Fruit fly (Drosophila melanogaster) whole organism, prepupa: ENCODE results near the gene Dyro.

Source experiments
- Blimp-1 ChIP-seq: fragments of 200-800 bp; sonication (Bioruptor generic); optimal IDR thresholded peaks from 3 replicates; lab custom pipeline; 2017; ENCODE audit warnings: missing biosample characterization, missing genetic modification characterization, mild to moderate bottlenecking, moderate library complexity, missing genetic modification reagents
- CG10631 ChIP-seq: fragments of 200-800 bp; sonication (Bioruptor generic); optimal IDR thresholded peaks from 2 replicates; lab custom pipeline; 2016; ENCODE audit warnings: missing biosample characterization, missing genetic modification characterization
- CG10669 ChIP-seq: fragments of 200-800 bp; sonication (Bioruptor generic); optimal IDR thresholded peaks from 3 replicates; lab custom pipeline; 2018; ENCODE audit warnings: missing biosample characterization, mild to moderate bottlenecking, missing genetic modification characterization, moderate library complexity
- CG11294 ChIP-seq: fragments of 200-800 bp; sonication (Bioruptor generic); IDR thresholded peaks from 2 replicates; pipeline ENCODE4 v1.3.6; 2022; ENCODE audit warnings: missing biosample characterization, missing genetic modification characterization
- CG11762 ChIP-seq: fragments of 200-800 bp; sonication (Bioruptor generic); optimal IDR thresholded peaks from 3 replicates; lab custom pipeline; 2016; ENCODE audit warnings: missing biosample characterization, missing genetic modification characterization; ENCODE audit not compliant: insufficient read depth
- CG15336 ChIP-seq: fragments of 200-800 bp; sonication (Bioruptor generic); IDR thresholded peaks from 2 replicates; pipeline ENCODE4 v1.3.6; 2022; ENCODE audit warnings: missing biosample characterization, missing genetic modification characterization
- CG1621 ChIP-seq: fragments of 200-800 bp; sonication (Bioruptor generic); optimal IDR thresholded peaks from 3 replicates; lab custom pipeline; 2018; ENCODE audit warnings: missing biosample characterization, mild to moderate bottlenecking, missing genetic modification characterization
- CG16779 ChIP-seq: fragments of 200-800 bp; sonication (Bioruptor generic); optimal IDR thresholded peaks from 3 replicates; lab custom pipeline; 2017; ENCODE audit warnings: missing biosample characterization, mild to moderate bottlenecking, missing genetic modification characterization
- CG31627 ChIP-seq: fragments of 200-800 bp; sonication (Bioruptor generic); optimal IDR thresholded peaks from 3 replicates; lab custom pipeline; 2016; ENCODE audit warnings: missing biosample characterization, missing genetic modification characterization
- CG32006 ChIP-seq: fragments of 200-800 bp; sonication (Bioruptor generic); optimal IDR thresholded peaks from 3 replicates; lab custom pipeline; 2017; ENCODE audit warnings: missing biosample characterization, mild to moderate bottlenecking, missing genetic modification characterization
- CG3919 ChIP-seq: fragments of 200-800 bp; sonication (Bioruptor generic); optimal IDR thresholded peaks from 3 replicates; lab custom pipeline; 2016; ENCODE audit warnings: missing biosample characterization, missing genetic modification characterization
- CG4318 ChIP-seq: fragments of 200-800 bp; sonication (Bioruptor generic); optimal IDR thresholded peaks from 3 replicates; lab custom pipeline; 2017; ENCODE audit warnings: missing biosample characterization, mild to moderate bottlenecking, missing genetic modification characterization
- CG6163 ChIP-seq: fragments of 200-800 bp; sonication (Bioruptor generic); IDR thresholded peaks from 3 replicates; pipeline ENCODE4 v1.3.6; 2022; ENCODE audit warnings: missing biosample characterization, missing genetic modification characterization
- CG6276 ChIP-seq: fragments of 200-800 bp; sonication (Bioruptor generic); optimal IDR thresholded peaks from 2 replicates; lab custom pipeline; 2017; ENCODE audit warnings: missing biosample characterization, mild to moderate bottlenecking, missing genetic modification characterization
- CG6792 ChIP-seq: fragments of 200-800 bp; sonication (Bioruptor generic); optimal IDR thresholded peaks from 3 replicates; lab custom pipeline; 2016; ENCODE audit warnings: missing biosample characterization, missing genetic modification characterization
- CG6808 ChIP-seq: fragments of 200-800 bp; sonication (Bioruptor generic); optimal IDR thresholded peaks from 3 replicates; lab custom pipeline; 2017; ENCODE audit warnings: missing biosample characterization, missing genetic modification characterization, mild to moderate bottlenecking, moderate library complexity, missing genetic modification reagents
- CG6854 ChIP-seq: fragments of 200-800 bp; sonication (Bioruptor generic); optimal IDR thresholded peaks from 2 replicates; lab custom pipeline; 2017; ENCODE audit warnings: missing biosample characterization, mild to moderate bottlenecking, missing genetic modification characterization
- CG8319 ChIP-seq: fragments of 200-800 bp; sonication (Bioruptor generic); optimal IDR thresholded peaks from 3 replicates; lab custom pipeline; 2016; ENCODE audit warnings: missing biosample characterization, missing genetic modification characterization
- CG8632 ChIP-seq: fragments of 200-800 bp; sonication (Bioruptor generic); optimal IDR thresholded peaks from 3 replicates; lab custom pipeline; 2016; ENCODE audit warnings: missing biosample characterization, missing genetic modification characterization
- Eip75B ChIP-seq: fragments of 200-800 bp; sonication (Bioruptor generic); optimal IDR thresholded peaks from 3 replicates; lab custom pipeline; 2016; ENCODE audit warnings: missing biosample characterization, missing genetic modification characterization
- Eip78C ChIP-seq: fragments of 200-800 bp; sonication (Bioruptor generic); peaks from one replicate; lab custom pipeline; 2016; ENCODE audit warnings: missing biosample characterization, missing genetic modification characterization
- Eip93F ChIP-seq: fragments of 200-800 bp; sonication (Bioruptor generic); optimal IDR thresholded peaks from 2 replicates; lab custom pipeline; 2016; ENCODE audit warnings: missing biosample characterization, mild to moderate bottlenecking, missing genetic modification characterization
- Gug ChIP-seq: fragments of 200-800 bp; sonication (Bioruptor generic); IDR thresholded peaks from 2 replicates; pipeline ENCODE4 v1.3.6; 2022; ENCODE audit warnings: missing biosample characterization, missing genetic modification characterization
- Hr38 ChIP-seq: sonication (Bioruptor generic); optimal IDR thresholded peaks from 2 replicates; lab custom pipeline; 2016; ENCODE audit warnings: missing biosample characterization, missing genetic modification characterization
- Hr39 ChIP-seq: fragments of 200-800 bp; sonication (Bioruptor generic); optimal IDR thresholded peaks from 2 replicates; lab custom pipeline; 2016; ENCODE audit warnings: missing biosample characterization, missing genetic modification characterization
- Hr4 ChIP-seq: fragments of 200-800 bp; sonication (Bioruptor generic); optimal IDR thresholded peaks from 3 replicates; lab custom pipeline; 2016; ENCODE audit warnings: missing biosample characterization, missing genetic modification characterization
- Met ChIP-seq: fragments of 200-800 bp; sonication (Bioruptor generic); optimal IDR thresholded peaks from 3 replicates; lab custom pipeline; 2016; ENCODE audit warnings: missing biosample characterization, missing genetic modification characterization
- OdsH ChIP-seq: fragments of 200-800 bp; sonication (Bioruptor generic); optimal IDR thresholded peaks from 3 replicates; lab custom pipeline; 2016; ENCODE audit warnings: missing biosample characterization, missing genetic modification characterization
- Smox ChIP-seq: fragments of 200-800 bp; sonication (Bioruptor generic); optimal IDR thresholded peaks from 3 replicates; lab custom pipeline; 2016; ENCODE audit warnings: missing biosample characterization, missing genetic modification characterization
- Sox14 ChIP-seq: fragments of 200-800 bp; sonication (Bioruptor generic); optimal IDR thresholded peaks from 3 replicates; lab custom pipeline; 2016; ENCODE audit warnings: missing biosample characterization, missing genetic modification characterization
- Sox15 ChIP-seq: fragments of 200-800 bp; sonication (Bioruptor generic); optimal IDR thresholded peaks from 3 replicates; lab custom pipeline; 2016; ENCODE audit warnings: missing biosample characterization, missing genetic modification characterization
- achi ChIP-seq: fragments of 200-800 bp; sonication (Bioruptor generic); optimal IDR thresholded peaks from 3 replicates; lab custom pipeline; 2016; ENCODE audit warnings: missing biosample characterization, missing genetic modification characterization
- acj6 ChIP-seq: fragments of 200-800 bp; sonication (Bioruptor generic); optimal IDR thresholded peaks from 3 replicates; lab custom pipeline; 2016; ENCODE audit warnings: missing biosample characterization, missing genetic modification characterization
- cyc ChIP-seq: fragments of 200-800 bp; sonication (Bioruptor generic); optimal IDR thresholded peaks from 3 replicates; lab custom pipeline; 2016; ENCODE audit warnings: missing biosample characterization, missing genetic modification characterization
- dac ChIP-seq: fragments of 200-800 bp; sonication (Bioruptor generic); optimal IDR thresholded peaks from 2 replicates; lab custom pipeline; 2017; ENCODE audit warnings: missing biosample characterization, mild to moderate bottlenecking, missing genetic modification characterization
- eg ChIP-seq: fragments of 200-800 bp; sonication (Bioruptor generic); IDR thresholded peaks from 3 replicates; pipeline ENCODE4 v1.3.6; 2022; ENCODE audit warnings: missing biosample characterization, missing genetic modification characterization
- esn ChIP-seq: fragments of 200-800 bp; sonication (Bioruptor generic); optimal IDR thresholded peaks from 2 replicates; lab custom pipeline; 2016; ENCODE audit warnings: missing biosample characterization, mild to moderate bottlenecking, missing genetic modification characterization, moderate library complexity
- fd59A ChIP-seq: fragments of 200-800 bp; sonication (Bioruptor generic); optimal IDR thresholded peaks from 2 replicates; lab custom pipeline; 2017; ENCODE audit warnings: missing biosample characterization, mild to moderate bottlenecking, missing genetic modification characterization, missing genetic modification reagents
- fd85E ChIP-seq: fragments of 200-800 bp; sonication (Bioruptor generic); optimal IDR thresholded peaks from 3 replicates; lab custom pipeline; 2016; ENCODE audit warnings: missing biosample characterization, missing genetic modification characterization
- fkh ChIP-seq: fragments of 200-800 bp; sonication (Bioruptor generic); optimal IDR thresholded peaks from 3 replicates; lab custom pipeline; 2017; ENCODE audit warnings: missing biosample characterization, mild to moderate bottlenecking, missing genetic modification characterization, moderate library complexity
- net ChIP-seq: fragments of 200-800 bp; sonication (Bioruptor generic); optimal IDR thresholded peaks from 3 replicates; lab custom pipeline; 2016; ENCODE audit warnings: missing biosample characterization, missing genetic modification characterization
- pdm3 ChIP-seq: fragments of 200-800 bp; sonication (Bioruptor generic); optimal IDR thresholded peaks from 3 replicates; lab custom pipeline; 2016; ENCODE audit warnings: missing biosample characterization, missing genetic modification characterization
- salr ChIP-seq, 2 experiments: fragments of 200-800 bp; sonication (Bioruptor generic); optimal IDR thresholded peaks; 3 replicates each; lab custom pipeline; 2016 to 2018; ENCODE audit warnings: missing biosample characterization in 2 of 2, missing genetic modification characterization in 2 of 2, mild to moderate bottlenecking in 1 of 2
- spab ChIP-seq: fragments of 200-800 bp; sonication (Bioruptor generic); optimal IDR thresholded peaks from 2 replicates; lab custom pipeline; 2017; ENCODE audit warnings: missing biosample characterization, mild to moderate bottlenecking, missing genetic modification characterization, missing genetic modification reagents
- svp ChIP-seq: fragments of 200-800 bp; sonication (Bioruptor generic); peaks from one replicate; lab custom pipeline; 2016; ENCODE audit warnings: missing biosample characterization, missing genetic modification characterization
- topi ChIP-seq: fragments of 200-800 bp; sonication (Bioruptor generic); optimal IDR thresholded peaks from 3 replicates; lab custom pipeline; 2016; ENCODE audit warnings: missing biosample characterization, missing genetic modification characterization
- vri ChIP-seq: fragments of 200-800 bp; sonication (Bioruptor generic); optimal IDR thresholded peaks from 3 replicates; lab custom pipeline; 2016; ENCODE audit warnings: missing biosample characterization, mild to moderate bottlenecking, missing genetic modification characterization

Gene Dyro

dm6 chr3L:11296801-11297177, 1.1 kb upstream of the Dyro start (continued):
- TF ChIP-seq fkh (GFP tag; lab: Kevin White, UChicago) = no peak
- peak; percentile 74 for TF ChIP-seq CG11294
- peak; percentile 71 for TF ChIP-seq CG6854 (GFP tag; lab: Kevin White, UChicago)
- peak; percentile 41 for TF ChIP-seq fd59A (GFP tag; lab: Kevin White, UChicago)
- peak; percentile 51 for TF ChIP-seq spab (GFP tag; lab: Kevin White, UChicago)
- peak; percentile 86 for TF ChIP-seq OdsH
- TF ChIP-seq CG6792 = peak; percentile 77
- TF ChIP-seq Sox14 (GFP tag; lab: Kevin White, UChicago) = peak; percentile 88
- peak; percentile 97 for TF ChIP-seq Eip78C (GFP tag; lab: Kevin White, UChicago)
- peak; percentile 94 for TF ChIP-seq svp (GFP tag; lab: Kevin White, UChicago)
- TF ChIP-seq CG16779 (tag; lab: Kevin White, UChicago) = no peak
- TF ChIP-seq CG4318 = peak; percentile 55
- TF ChIP-seq topi (GFP tag; lab: Kevin White, UChicago) = peak; percentile 95
- TF ChIP-seq CG8319 = peak; percentile 79
- TF ChIP-seq Hr38 (GFP tag; lab: Kevin White, UChicago) = no peak
- peak; percentile 74 for TF ChIP-seq achi
- TF ChIP-seq CG3919 (GFP tag; lab: Kevin White, UChicago) = peak; percentile 87
- TF ChIP-seq dac = no peak
- peak; percentile 74 for TF ChIP-seq Sox15 (GFP tag; lab: Kevin White, UChicago)
- peak in 1 of 2 experiments; percentile 29 for TF ChIP-seq salr (GFP tag; optimal IDR thresholded peaks at IDR 0.05; lab: Kevin White, UChicago)
- TF ChIP-seq CG6808 (GFP tag; lab: Kevin White, UChicago) = peak; percentile 58
- TF ChIP-seq Blimp-1 (GFP tag; lab: Kevin White, UChicago) = peak; percentile 75
- TF ChIP-seq CG10631 (GFP tag; lab: Kevin White, UChicago) = peak; percentile 70
- peak; percentile 89 for TF ChIP-seq CG11762 (GFP tag; lab: Kevin White, UChicago)
- peak; percentile 76 for TF ChIP-seq CG6276 (GFP tag; lab: Kevin White, UChicago)

DNA sequence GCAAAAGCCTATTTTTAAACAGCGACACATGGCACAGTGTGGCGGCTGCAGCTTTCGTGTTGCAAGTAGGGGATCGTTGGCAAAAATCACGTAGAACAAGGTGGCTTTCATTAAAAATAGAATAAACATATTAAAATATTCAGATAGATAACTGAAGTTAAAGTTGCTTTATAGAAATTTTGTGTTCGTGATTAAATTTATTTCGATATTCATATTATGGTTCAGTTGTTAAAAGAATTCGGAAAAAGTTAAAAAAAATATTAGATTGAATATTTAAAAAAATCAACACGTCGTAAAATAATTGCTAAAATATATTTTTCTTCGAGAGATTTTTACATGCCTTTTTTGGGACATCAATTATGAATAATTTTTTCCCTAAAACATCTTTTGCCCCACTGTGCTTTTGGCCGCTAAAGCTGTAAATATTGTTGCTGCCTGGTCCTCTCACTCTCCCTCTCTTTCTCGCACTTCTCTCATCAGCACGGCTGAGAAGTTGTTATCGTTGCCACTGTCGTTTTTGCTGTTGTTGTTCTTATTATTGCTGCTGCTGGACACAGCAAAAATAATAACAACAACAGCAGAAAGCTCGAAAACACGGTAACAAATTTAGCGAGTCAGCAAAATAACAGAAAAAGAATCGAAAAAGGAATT, 556 bp upstream of the Dyro start:
- TF ChIP-seq CG10631 (GFP tag; lab: Kevin White, UChicago) = peak; percentile 91
- TF ChIP-seq fd85E (GFP tag; lab: Kevin White, UChicago) = no peak
- peak; percentile 93 for TF ChIP-seq fd59A (GFP tag; lab: Kevin White, UChicago)
- peak; percentile 99 for TF ChIP-seq CG4318
- peak; percentile 81 for TF ChIP-seq CG31627 (GFP tag; lab: Kevin White, UChicago)
- no peak for TF ChIP-seq vri (GFP tag; lab: Kevin White, UChicago)
- TF ChIP-seq CG8319 = peak; percentile 55
- peak; percentile 58 for TF ChIP-seq Blimp-1 (GFP tag; lab: Kevin White, UChicago)
- peak; percentile 93 for TF ChIP-seq spab (GFP tag; lab: Kevin White, UChicago)
- TF ChIP-seq CG15336 = peak; percentile 94
- TF ChIP-seq esn (GFP tag; lab: Kevin White, UChicago) = peak; percentile 95
- TF ChIP-seq pdm3 (GFP tag; lab: Kevin White, UChicago) = peak; percentile 89
- peak; percentile 92 for TF ChIP-seq Sox14 (GFP tag; lab: Kevin White, UChicago)
- peak; percentile 83 for TF ChIP-seq CG6163
- peak; percentile 99 for TF ChIP-seq CG32006 (GFP tag; lab: Kevin White, UChicago)
- TF ChIP-seq Smox (GFP tag; lab: Kevin White, UChicago) = peak; percentile 81
- peak; percentile 95 for TF ChIP-seq Hr4
- peak; percentile 90 for TF ChIP-seq topi (GFP tag; lab: Kevin White, UChicago)
- TF ChIP-seq cyc (GFP tag; lab: Kevin White, UChicago) = peak; percentile 66
- peak; percentile 82 for TF ChIP-seq Gug (GFP tag; lab: Robert Waterston, UW)
- TF ChIP-seq CG8632 (GFP tag; lab: Kevin White, UChicago) = peak; percentile 93
- no peak for TF ChIP-seq CG6854 (GFP tag; lab: Kevin White, UChicago)
- TF ChIP-seq acj6 (GFP tag; lab: Kevin White, UChicago) = peak; percentile 86
- TF ChIP-seq CG1621 (tag; lab: Kevin White, UChicago) = peak; percentile 66
- TF ChIP-seq svp (GFP tag; lab: Kevin White, UChicago) = peak; percentile 96
- peak; percentile 95 for TF ChIP-seq net (GFP tag; lab: Kevin White, UChicago)
- peak; percentile 31 to 99 for TF ChIP-seq salr (GFP tag; optimal IDR thresholded peaks at IDR 0.05; lab: Kevin White, UChicago)
- no peak for TF ChIP-seq Eip93F
- TF ChIP-seq CG10669 (GFP tag; lab: Kevin White, UChicago) = peak; percentile 82
- TF ChIP-seq Sox15 (GFP tag; lab: Kevin White, UChicago) = peak; percentile 89
- TF ChIP-seq achi = peak; percentile 92
- peak; percentile 86 for TF ChIP-seq eg (GFP tag; lab: Robert Waterston, UW)
- peak; percentile 90 for TF ChIP-seq Met (GFP tag; lab: Kevin White, UChicago)
- TF ChIP-seq Hr39 (GFP tag; lab: Kevin White, UChicago) = peak; percentile 81
- peak; percentile 86 for TF ChIP-seq Eip75B (GFP tag; lab: Kevin White, UChicago)
- TF ChIP-seq CG6808 (GFP tag; lab: Kevin White, UChicago) = peak; percentile 93
- TF ChIP-seq CG6792 = peak; percentile 86
- TF ChIP-seq CG6276 (GFP tag; lab: Kevin White, UChicago) = peak; percentile 97
